Worm (Caenorhabditis elegans) whole organism, L3 larva: ENCODE results near the gene Y49E10.18.

Source experiments
- ceh-16 ChIP-seq: sonication (generic microtip); optimal IDR thresholded peaks from 2 replicates; lab custom pipeline; 2017; ENCODE audit warnings: missing biosample characterization, missing genetic modification characterization
- ceh-82 ChIP-seq: fragments of 150-350 bp; optimal IDR thresholded peaks from 2 replicates; lab custom pipeline; 2014; ENCODE audit warnings: missing biosample characterization, missing genetic modification characterization
- fos-1 ChIP-seq: fragments of 150-350 bp; optimal IDR thresholded peaks from 2 replicates; lab custom pipeline; 2014; ENCODE audit warnings: missing biosample characterization, missing genetic modification characterization
- snpc-4 ChIP-seq: fragments of 150-350 bp; optimal IDR thresholded peaks from 2 replicates; lab custom pipeline; 2014; ENCODE audit warnings: missing biosample characterization, missing genetic modification characterization
- unc-62 ChIP-seq: fragments of 150-350 bp; sonication (generic microtip); optimal IDR thresholded peaks from 4 replicates; lab custom pipeline; 2014; ENCODE audit warnings: missing biosample characterization, missing genetic modification reagents, missing genetic modification characterization
- zag-1 ChIP-seq: fragments of 150-350 bp; optimal IDR thresholded peaks from 2 replicates; lab custom pipeline; 2014; ENCODE audit warnings: missing biosample characterization, missing genetic modification characterization

DNA sequence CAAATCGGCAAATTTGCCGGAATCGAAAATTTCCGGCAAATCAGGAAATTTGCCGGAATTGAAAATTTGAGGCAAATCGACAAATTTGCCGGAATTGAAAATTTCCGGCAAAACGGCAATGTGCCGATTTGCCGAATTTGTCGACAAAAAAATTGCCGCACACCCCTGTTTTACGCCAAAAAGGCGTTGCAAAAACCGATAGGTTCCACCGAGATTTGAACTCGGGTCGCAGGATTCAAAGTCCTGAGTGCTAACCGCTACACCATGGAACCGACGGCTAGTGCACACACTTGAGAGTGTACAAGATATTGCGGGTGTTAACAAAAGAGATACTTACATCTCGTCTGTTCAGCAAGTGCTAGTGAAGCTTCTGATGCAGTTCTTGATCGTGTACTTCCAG, 46.2 kb downstream of the Y49E10.18 start:
- TF ChIP-seq fos-1 (tag; lab: Kevin White, UChicago) (no peak), snpc-4 (tag; lab: Kevin White, UChicago) (no peak), zag-1 (no peak), ceh-16 (tag; lab: Kevin White, UChicago) (no peak), unc-62 (GFP tag; lab: Kevin White, UChicago) (no peak), ceh-82 (tag; lab: Kevin White, UChicago) (no peak)
